Fruit fly (Drosophila melanogaster) whole organism, embryonic: Measurements from ENCODE around the gene GatB.

Experiments used
- CG10147 ChIP-seq: fragments of 200-800 bp; sonication (Bioruptor generic); optimal IDR thresholded peaks from 2 replicates; lab custom pipeline; 2019; ENCODE audit warnings: missing biosample characterization, mild to moderate bottlenecking, missing genetic modification characterization, moderate library complexity
- CG10274 ChIP-seq: fragments of 200-800 bp; sonication (Bioruptor generic); optimal IDR thresholded peaks from 3 replicates; lab custom pipeline; 2017; ENCODE audit warnings: missing biosample characterization, mild to moderate bottlenecking, missing genetic modification characterization
- CG12219 ChIP-seq: fragments of 200-800 bp; sonication (Bioruptor generic); optimal IDR thresholded peaks from 3 replicates; lab custom pipeline; 2018; ENCODE audit warnings: missing biosample characterization, mild to moderate bottlenecking, missing genetic modification characterization
- CG12391 ChIP-seq: fragments of 200-800 bp; sonication (Bioruptor generic); optimal IDR thresholded peaks from 3 replicates; lab custom pipeline; 2018; ENCODE audit warnings: missing biosample characterization, mild to moderate bottlenecking, missing genetic modification characterization, moderate library complexity
- CG13894 ChIP-seq: fragments of 200-800 bp; sonication (Bioruptor generic); optimal IDR thresholded peaks from 3 replicates; lab custom pipeline; 2018; ENCODE audit warnings: missing biosample characterization, mild to moderate bottlenecking, missing genetic modification characterization, moderate library complexity
- CG14667 ChIP-seq: fragments of 200-800 bp; sonication (Bioruptor generic); IDR thresholded peaks from 2 replicates; pipeline ENCODE4 v1.3.6; 2022; ENCODE audit warnings: missing biosample characterization, missing genetic modification characterization
- CG18619 ChIP-seq: fragments of 200-800 bp; sonication (Bioruptor generic); optimal IDR thresholded peaks from 3 replicates; lab custom pipeline; 2017; ENCODE audit warnings: missing biosample characterization, mild to moderate bottlenecking, missing genetic modification characterization
- CG2712 ChIP-seq: fragments of 200-800 bp; optimal IDR thresholded peaks from 3 replicates; lab custom pipeline; 2019; ENCODE audit warnings: missing biosample characterization, mild to moderate bottlenecking, missing genetic modification characterization, moderate library complexity
- CG3726 ChIP-seq: fragments of 200-800 bp; sonication (Bioruptor generic); IDR thresholded peaks from 3 replicates; pipeline ENCODE4, ENCODE4 v1.3.6; 2022; ENCODE audit warnings: missing biosample characterization, missing genetic modification characterization
- CG42726 ChIP-seq: fragments of 200-800 bp; sonication (Bioruptor generic); IDR thresholded peaks from 2 replicates; pipeline ENCODE4 v1.3.6; 2022; ENCODE audit warnings: missing biosample characterization, missing genetic modification characterization; ENCODE audit not compliant: partially characterized antibody
- CG4328 ChIP-seq: fragments of 200-800 bp; sonication (Bioruptor generic); optimal IDR thresholded peaks from 3 replicates; lab custom pipeline; 2017; ENCODE audit warnings: missing biosample characterization, missing genetic modification reagents, missing genetic modification characterization
- CG4820 ChIP-seq: fragments of 200-800 bp; sonication (Bioruptor generic); optimal IDR thresholded peaks from 3 replicates; lab custom pipeline; 2016; ENCODE audit warnings: missing biosample characterization, missing genetic modification characterization
- CG6791 ChIP-seq: fragments of 200-800 bp; sonication (Bioruptor generic); IDR thresholded peaks from 3 replicates; pipeline ENCODE4 v1.3.6; 2022; ENCODE audit warnings: missing biosample characterization, missing genetic modification characterization; ENCODE audit not compliant: partially characterized antibody
- CG8089 ChIP-seq: fragments of 200-800 bp; sonication (Bioruptor generic); optimal IDR thresholded peaks from 3 replicates; lab custom pipeline; 2016; ENCODE audit warnings: missing biosample characterization, missing genetic modification characterization
- CG8388 ChIP-seq: fragments of 200-800 bp; sonication (Bioruptor generic); optimal IDR thresholded peaks from 2 replicates; lab custom pipeline; 2019; ENCODE audit warnings: missing biosample characterization, mild to moderate bottlenecking, missing genetic modification characterization, moderate library complexity
- CG8765 ChIP-seq: fragments of 200-800 bp; sonication (Bioruptor generic); IDR thresholded peaks from 2 replicates; pipeline ENCODE4 v1.3.6; 2022; ENCODE audit warnings: missing biosample characterization, missing genetic modification characterization
- ERR ChIP-seq: fragments of 200-800 bp; sonication (Bioruptor generic); optimal IDR thresholded peaks from 2 replicates; lab custom pipeline; 2016; ENCODE audit warnings: missing biosample characterization, missing genetic modification characterization
- Elba2 ChIP-seq: fragments of 200-800 bp; sonication (Bioruptor generic); optimal IDR thresholded peaks from 3 replicates; lab custom pipeline; 2016; ENCODE audit warnings: missing biosample characterization, missing genetic modification characterization
- Gsc ChIP-seq: fragments of 200-800 bp; sonication (Bioruptor generic); IDR thresholded peaks from 2 replicates; pipeline ENCODE4 v1.3.6; 2022; ENCODE audit warnings: missing biosample characterization, missing genetic modification characterization
- HLH54F ChIP-seq: fragments of 200-800 bp; sonication (Bioruptor generic); optimal IDR thresholded peaks from 3 replicates; lab custom pipeline; 2016; ENCODE audit warnings: missing biosample characterization, missing genetic modification characterization
- HmgZ ChIP-seq: fragments of 200-800 bp; sonication (Bioruptor generic); optimal IDR thresholded peaks from 2 replicates; lab custom pipeline; 2018; ENCODE audit warnings: missing biosample characterization, mild to moderate bottlenecking, missing genetic modification characterization
- Jarid2 ChIP-seq: fragments of 200-800 bp; sonication (Bioruptor generic); optimal IDR thresholded peaks from 3 replicates; lab custom pipeline; 2017; ENCODE audit warnings: mild to moderate bottlenecking, missing biosample characterization, missing genetic modification reagents, missing genetic modification characterization
- Kr ChIP-seq: fragments of 200-800 bp; sonication (Bioruptor generic); optimal IDR thresholded peaks from 2 replicates; lab custom pipeline; 2017; ENCODE audit warnings: missing biosample characterization, mild to moderate bottlenecking, missing genetic modification characterization
- Lpt ChIP-seq: fragments of >200 bp; optimal IDR thresholded peaks from 2 replicates; lab custom pipeline; 2018; ENCODE audit warnings: missing biosample characterization, missing genetic modification characterization
- Mes4 ChIP-seq: fragments of 200-800 bp; sonication (Bioruptor generic); optimal IDR thresholded peaks from 2 replicates; lab custom pipeline; 2016; ENCODE audit warnings: missing biosample characterization, missing genetic modification characterization
- Optix ChIP-seq: fragments of 200-800 bp; sonication (Bioruptor generic); IDR thresholded peaks from 3 replicates; pipeline ENCODE4 v1.3.6; 2022; ENCODE audit warnings: missing biosample characterization, missing genetic modification characterization
- PHDP ChIP-seq: fragments of 200-800 bp; sonication (Bioruptor generic); optimal IDR thresholded peaks from 3 replicates; lab custom pipeline; 2018; ENCODE audit warnings: missing biosample characterization, mild to moderate bottlenecking, missing genetic modification characterization, moderate library complexity
- Sin3A ChIP-seq: fragments of >200 bp; optimal IDR thresholded peaks from 2 replicates; lab custom pipeline; 2018
- Usf ChIP-seq: fragments of 200-800 bp; sonication (Bioruptor generic); optimal IDR thresholded peaks from 2 replicates; lab custom pipeline; 2017; ENCODE audit warnings: missing genotype, missing biosample characterization, missing genetic modification characterization
- Vsx1 ChIP-seq: fragments of 200-800 bp; sonication (Bioruptor generic); optimal IDR thresholded peaks from 2 replicates; lab custom pipeline; 2017; ENCODE audit warnings: missing biosample characterization, mild to moderate bottlenecking, missing genetic modification characterization, missing genetic modification reagents
- Xbp1 ChIP-seq: fragments of 200-800 bp; sonication (Bioruptor generic); optimal IDR thresholded peaks from 3 replicates; lab custom pipeline; 2016; ENCODE audit warnings: missing biosample characterization, mild to moderate bottlenecking, missing genetic modification characterization
- esg ChIP-seq: fragments of 200-800 bp; sonication (Bioruptor generic); conservative IDR thresholded peaks from 2 replicates; pipeline ENCODE4 v1.3.6; 2022; ENCODE audit warnings: missing biosample characterization, missing genetic modification characterization
- eve ChIP-seq, 2 experiments: fragments of >200 bp; optimal IDR thresholded peaks; 2 replicates each; lab custom pipeline; 2017; ENCODE audit warnings: missing biosample characterization in 2 of 2, missing genetic modification characterization in 2 of 2
- grn ChIP-seq: fragments of 200-800 bp; sonication (Bioruptor generic); optimal IDR thresholded peaks from 3 replicates; lab custom pipeline; 2017; ENCODE audit warnings: missing biosample characterization, missing genetic modification characterization
- hb ChIP-seq: fragments of 200-800 bp; sonication (Bioruptor generic); IDR thresholded peaks from 3 replicates; pipeline ENCODE4 v1.3.6; 2022; ENCODE audit warnings: missing biosample characterization, missing genetic modification characterization; ENCODE audit not compliant: partially characterized antibody
- mirr ChIP-seq: fragments of 200-800 bp; sonication (Bioruptor generic); optimal IDR thresholded peaks from 3 replicates; lab custom pipeline; 2018; ENCODE audit warnings: missing biosample characterization, mild to moderate bottlenecking, missing genetic modification characterization
- nerfin-2 ChIP-seq: fragments of 200-800 bp; sonication (Bioruptor generic); IDR thresholded peaks from 2 replicates; pipeline ENCODE4 v1.3.6; 2022; ENCODE audit warnings: missing biosample characterization, missing genetic modification characterization; ENCODE audit not compliant: partially characterized antibody
- otp ChIP-seq: fragments of 200-800 bp; sonication (Bioruptor generic); IDR thresholded peaks from 3 replicates; pipeline ENCODE4, ENCODE4 v1.3.6; 2022; ENCODE audit warnings: missing biosample characterization, missing genetic modification characterization
- pb ChIP-seq: fragments of 200-800 bp; sonication (Bioruptor generic); optimal IDR thresholded peaks from 3 replicates; lab custom pipeline; 2016; ENCODE audit warnings: missing biosample characterization, missing genetic modification characterization
- peb ChIP-seq: fragments of 200-800 bp; sonication (Bioruptor generic); IDR thresholded peaks from 2 replicates; pipeline ENCODE4 v1.3.6; 2022; ENCODE audit warnings: missing biosample characterization, missing genetic modification characterization
- pros ChIP-seq: fragments of 200-800 bp; sonication (Bioruptor generic); optimal IDR thresholded peaks from 3 replicates; lab custom pipeline; 2019; ENCODE audit warnings: missing biosample characterization, mild to moderate bottlenecking, missing genetic modification characterization, moderate library complexity
- pum ChIP-seq: fragments of 200-800 bp; sonication (Bioruptor generic); optimal IDR thresholded peaks from 2 replicates; lab custom pipeline; 2016; ENCODE audit warnings: missing biosample characterization, missing genetic modification characterization
- run ChIP-seq: fragments of 200-800 bp; sonication (Bioruptor generic); optimal IDR thresholded peaks from 3 replicates; lab custom pipeline; 2018; ENCODE audit warnings: missing biosample characterization, mild to moderate bottlenecking, missing genetic modification characterization
- sisA ChIP-seq: fragments of 200-800 bp; sonication (Bioruptor generic); IDR thresholded peaks from 2 replicates; pipeline ENCODE4 v1.3.6; 2022; ENCODE audit warnings: missing biosample characterization, missing genetic modification characterization
- so ChIP-seq: fragments of 200-800 bp; sonication (Bioruptor generic); IDR thresholded peaks from 3 replicates; pipeline ENCODE4 v1.3.6; 2022; ENCODE audit warnings: missing biosample characterization, missing genetic modification characterization
- sob ChIP-seq: fragments of 200-800 bp; sonication (Bioruptor generic); IDR thresholded peaks from 2 replicates; pipeline ENCODE4 v1.3.6; 2022; ENCODE audit warnings: missing biosample characterization, missing genetic modification characterization
- stc ChIP-seq: fragments of 200-800 bp; sonication (Bioruptor generic); IDR thresholded peaks from 2 replicates; pipeline ENCODE4 v1.3.6; 2022; ENCODE audit warnings: missing biosample characterization, missing genetic modification characterization
- stwl ChIP-seq: fragments of 200-800 bp; sonication (Bioruptor generic); optimal IDR thresholded peaks from 3 replicates; lab custom pipeline; 2018; ENCODE audit warnings: missing biosample characterization, mild to moderate bottlenecking, missing genetic modification characterization, moderate library complexity
- tin ChIP-seq: fragments of 200-800 bp; sonication (Bioruptor generic); optimal IDR thresholded peaks from 3 replicates; lab custom pipeline; 2016; ENCODE audit warnings: missing biosample characterization, missing genetic modification characterization
- tll ChIP-seq, 2 experiments: fragments of 200-800 bp in 1 of 2; fragments of >200 bp in 1 of 2; sonication (Bioruptor generic) in 1 of 2; optimal IDR thresholded peaks; 2 replicates each; lab custom pipeline; 2017 to 2019; ENCODE audit warnings: missing biosample characterization in 2 of 2, missing genetic modification characterization in 2 of 2, mild to moderate bottlenecking in 1 of 2, moderate library complexity in 1 of 2
- twi ChIP-seq: fragments of 200-800 bp; optimal IDR thresholded peaks from 2 replicates; lab custom pipeline; 2019; ENCODE audit warnings: missing biosample characterization, mild to moderate bottlenecking, missing genetic modification characterization, moderate library complexity
- zfh1 ChIP-seq: fragments of 200-800 bp; sonication (Bioruptor generic); IDR thresholded peaks from 3 replicates; pipeline ENCODE4 v1.3.6; 2022; ENCODE audit warnings: missing biosample characterization, missing genetic modification characterization

The GatB gene

dm6 chr3R:24091653-24092052 lies 38.4 kb downstream of the GatB start (continued):
- TF ChIP-seq HLH54F (GFP tag; lab: Kevin White, UChicago) (no peak), HmgZ (tag; lab: Kevin White, UChicago) (no peak), run (tag; lab: Kevin White, UChicago) (no peak), tll (GFP tag; optimal IDR thresholded peaks at IDR 0.05; lab: Kevin White, UChicago) (no peak), mirr (GFP tag; lab: Kevin White, UChicago) (no peak), pros (no peak), nerfin-2 (no peak), PHDP (peak; percentile 39), Sin3A (no peak), Elba2 (GFP tag; lab: Kevin White, UChicago) (no peak), sob (no peak), Jarid2 (GFP tag; lab: Kevin White, UChicago) (no peak), CG12219 (GFP tag; lab: Kevin White, UChicago) (no peak), peb (GFP tag; lab: Robert Waterston, UW) (0 out of 2 replicates have a peak, but pooled peaks have one; percentile 17), zfh1 (GFP tag; lab: Robert Waterston, UW) (no peak), CG10147 (GFP tag; lab: Kevin White, UChicago) (no peak), twi (tag; lab: Kevin White, UChicago) (no peak), Xbp1 (GFP tag; lab: Kevin White, UChicago) (no peak), CG2712 (tag; lab: Kevin White, UChicago) (no peak), Gsc (GFP tag; lab: Robert Waterston, UW) (no peak), stwl (no peak), pum (GFP tag; lab: Kevin White, UChicago) (no peak), CG12391 (tag; lab: Kevin White, UChicago) (no peak), CG18619 (GFP tag; lab: Kevin White, UChicago) (no peak), eve (GFP tag; optimal IDR thresholded peaks at IDR 0.05; lab: Kevin White, UChicago) (peak in 1 of 2 experiments; percentile 41), esg (GFP tag; lab: Robert Waterston, UW) (0 out of 2 replicates have a peak, but pooled peaks have one; percentile 21), CG8089 (GFP tag; lab: Kevin White, UChicago) (no peak), grn (GFP tag; lab: Kevin White, UChicago) (no peak), CG4328 (GFP tag; lab: Kevin White, UChicago) (no peak), hb (GFP tag; lab: Robert Waterston, UW) (no peak), CG42726 (GFP tag; lab: Robert Waterston, UW) (no peak), pb (GFP tag; lab: Kevin White, UChicago) (no peak), tin (GFP tag; lab: Kevin White, UChicago) (no peak), CG8765 (GFP tag; lab: Robert Waterston, UW) (no peak), so (no peak), ERR (no peak), Optix (GFP tag; lab: Robert Waterston, UW) (no peak), Lpt (no peak), otp (GFP tag; lab: Robert Waterston, UW) (no peak), CG14667 (no peak), Vsx1 (GFP tag; lab: Kevin White, UChicago) (no peak), CG10274 (GFP tag; lab: Kevin White, UChicago) (no peak), CG3726 (GFP tag; lab: Robert Waterston, UW) (no peak), Kr (GFP tag; lab: Kevin White, UChicago) (no peak), stc (GFP tag; lab: Robert Waterston, UW) (0 out of 2 replicates have a peak, but pooled peaks have one; percentile 23), CG4820 (GFP tag; lab: Kevin White, UChicago) (no peak), Mes4 (GFP tag; lab: Kevin White, UChicago) (no peak), CG6791 (GFP tag; lab: Robert Waterston, UW) (no peak), CG13894 (tag; lab: Kevin White, UChicago) (no peak), Usf (no peak), CG8388 (GFP tag; lab: Kevin White, UChicago) (no peak), sisA (no peak)
